Fruit fly (Drosophila melanogaster) whole organism: ENCODE measurements around the gene mRpS31.

Source experiments
- CG8478 ChIP-seq: fragments of >200 bp; optimal IDR thresholded peaks from 2 replicates; lab custom pipeline; 2018; ENCODE audit warnings: inconsistent platforms
- Dll ChIP-seq: fragments of >200 bp; optimal IDR thresholded peaks from 2 replicates; lab custom pipeline; 2017
- EcR ChIP-seq, 2 experiments: fragments of >200 bp; optimal IDR thresholded peaks; 2 replicates each; lab custom pipeline; 2017; ENCODE audit warnings: missing biosample characterization in 2 of 2, missing genetic modification characterization in 2 of 2, missing genetic modification reagents in 2 of 2
- pan ChIP-seq: fragments of >200 bp; optimal IDR thresholded peaks from 2 replicates; lab custom pipeline; 2017
- psq ChIP-seq: fragments of >200 bp; optimal IDR thresholded peaks from 2 replicates; lab custom pipeline; 2017
- usp ChIP-seq: fragments of >200 bp; optimal IDR thresholded peaks from 2 replicates; lab custom pipeline; 2017; ENCODE audit warnings: missing biosample characterization, missing genetic modification characterization, mixed read lengths

DNA sequence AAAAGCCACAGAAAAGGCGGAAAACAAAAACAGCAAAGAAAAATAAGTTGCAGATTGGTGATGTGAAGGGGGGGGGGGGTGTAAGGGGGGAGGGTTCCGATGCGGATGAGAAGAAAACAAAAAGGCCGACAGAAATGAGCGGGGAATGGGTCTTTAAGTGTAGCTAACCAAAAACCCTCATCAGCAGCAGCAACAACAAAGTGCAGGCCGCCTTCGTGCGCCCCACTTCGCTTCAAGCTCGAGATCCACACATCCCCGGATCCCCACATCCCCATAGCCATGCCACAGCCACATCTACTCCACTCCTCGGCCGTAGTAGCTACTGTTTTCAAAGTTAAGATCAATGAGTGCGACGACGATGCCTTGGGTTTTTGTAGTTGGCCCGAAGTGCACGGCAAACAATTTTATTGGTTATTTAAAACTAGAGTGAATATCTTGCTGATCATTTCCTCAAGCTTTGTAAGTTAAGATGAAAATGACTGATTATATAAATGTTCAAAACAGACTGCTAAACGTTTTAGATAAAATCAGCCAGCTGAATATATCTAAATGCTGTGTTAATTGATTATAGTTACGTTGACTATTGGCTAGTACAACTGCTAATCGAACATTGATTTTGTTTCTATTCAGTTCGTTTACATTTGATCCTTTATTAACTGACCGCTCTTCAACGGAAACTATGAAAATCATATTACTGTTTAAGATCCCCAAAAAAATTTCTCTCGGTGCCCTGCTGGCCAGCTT lies 19.5 kb downstream of the mRpS31 start:
- no peak for TF ChIP-seq CG8478 (lab: Kevin White, UChicago)
- no peak for TF ChIP-seq usp (GFP tag; lab: Kevin White, UChicago)
- TF ChIP-seq psq (lab: Kevin White, UChicago), result no peak
- TF ChIP-seq EcR (GFP tag; optimal IDR thresholded peaks at IDR 0.05; lab: Kevin White, UChicago), result no peak
- TF ChIP-seq pan (lab: Kevin White, UChicago), result no peak
- no peak for TF ChIP-seq Dll (lab: Kevin White, UChicago)
